Worm (Caenorhabditis elegans) whole organism, late embryonic: ENCODE data around the gene K09H11.6.

ENCODE experiments used
- fax-1 ChIP-seq: sonication (generic microtip); optimal IDR thresholded peaks from 2 replicates; lab custom pipeline; 2016; ENCODE audit warnings: missing genotype, missing genetic modification characterization, missing compliant biosample characterization
- fkh-10 ChIP-seq: fragments of 150-350 bp; optimal IDR thresholded peaks from 2 replicates; lab custom pipeline; 2014; ENCODE audit warnings: missing biosample characterization, missing genetic modification reagents, missing genetic modification characterization

- TF ChIP-seq fkh-10 (GFP tag; lab: Kevin White, UChicago) (no peak), fax-1 (no peak)
These were observed 36.0 kb downstream of the K09H11.6 start, which contains the start of gene clec-1 for ce11 chrV:5699835-5700441.
